Worm (Caenorhabditis elegans): ENCODE measurements around the gene pie-1.

- TF ChIP-seq flt-1 (GFP tag; IDR thresholded peaks at IDR 0.05) (no peak), ztf-29 (GFP tag; IDR thresholded peaks at IDR 0.05) (no peak), T22C8.4 (GFP tag; IDR thresholded peaks at IDR 0.05) (no peak), klf-2 (GFP tag; conservative IDR thresholded peaks at IDR 0.05) (no peak), cog-1 (tag; optimal IDR thresholded peaks at IDR 0.05) (no peak)
These were observed 42.2 kb downstream of the pie-1 start, which contains the start of gene Y49E10.29 for ce11 chrIII:12468869-12469268.
